Worm (Caenorhabditis elegans) whole organism, late embryonic: ENCODE measurements around the gene fbxb-58.

Experiments
- C08G9.2 ChIP-seq: sonication (generic microtip); optimal IDR thresholded peaks from 2 replicates; lab custom pipeline; 2016; ENCODE audit warnings: mild to moderate bottlenecking, missing genetic modification characterization, moderate library complexity, missing compliant biosample characterization
- K02D7.2 ChIP-seq: sonication (generic microtip); optimal IDR thresholded peaks from 2 replicates; lab custom pipeline; 2017; ENCODE audit warnings: mild to moderate bottlenecking, missing genetic modification characterization, missing compliant biosample characterization
- ceh-2 ChIP-seq: sonication (generic microtip); optimal IDR thresholded peaks from 2 replicates; lab custom pipeline; 2016; ENCODE audit warnings: missing genotype, missing genetic modification characterization, missing compliant biosample characterization
- hlh-15 ChIP-seq: sonication (generic microtip); optimal IDR thresholded peaks from 2 replicates; lab custom pipeline; 2016; ENCODE audit warnings: missing genetic modification characterization, missing compliant biosample characterization
- nhr-11 ChIP-seq: fragments of 150-350 bp; optimal IDR thresholded peaks from 2 replicates; lab custom pipeline; 2014; ENCODE audit warnings: missing biosample characterization, missing genetic modification characterization
- pqm-1 ChIP-seq: sonication (generic microtip); optimal IDR thresholded peaks from 2 replicates; lab custom pipeline; 2016; ENCODE audit warnings: missing genetic modification characterization, missing compliant biosample characterization

DNA sequence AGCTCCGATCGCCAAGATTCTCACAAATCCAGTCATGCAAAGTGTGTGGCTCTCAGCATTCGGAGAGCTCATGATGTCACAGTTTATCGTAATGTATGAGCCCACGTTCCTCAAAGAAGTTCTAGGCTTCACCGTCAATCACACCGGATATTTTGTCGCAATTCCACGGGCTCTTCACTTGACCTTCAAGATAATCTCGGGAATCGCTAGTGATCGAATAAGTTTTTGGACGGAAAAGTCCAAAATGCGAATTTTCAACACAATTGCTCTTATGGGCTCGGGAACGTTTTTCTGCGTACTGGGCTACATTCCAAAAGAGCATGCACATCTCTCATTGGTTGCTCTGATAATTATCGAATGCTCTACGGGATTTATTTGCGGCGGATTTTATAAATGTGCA lies 4.9 kb upstream of the fbxb-58 start:
- TF ChIP-seq C08G9.2 (tag; lab: Kevin White, UChicago) = no peak
- no peak for TF ChIP-seq pqm-1 (tag; lab: Kevin White, UChicago)
- no peak for TF ChIP-seq nhr-11 (tag; lab: Kevin White, UChicago)
- TF ChIP-seq hlh-15 (tag; lab: Kevin White, UChicago) = no peak
- TF ChIP-seq ceh-2 (tag; lab: Kevin White, UChicago) = no peak
- no peak for TF ChIP-seq K02D7.2 (tag; lab: Kevin White, UChicago)
